Worm (Caenorhabditis elegans): ENCODE data around the gene M117.4.

DNA sequence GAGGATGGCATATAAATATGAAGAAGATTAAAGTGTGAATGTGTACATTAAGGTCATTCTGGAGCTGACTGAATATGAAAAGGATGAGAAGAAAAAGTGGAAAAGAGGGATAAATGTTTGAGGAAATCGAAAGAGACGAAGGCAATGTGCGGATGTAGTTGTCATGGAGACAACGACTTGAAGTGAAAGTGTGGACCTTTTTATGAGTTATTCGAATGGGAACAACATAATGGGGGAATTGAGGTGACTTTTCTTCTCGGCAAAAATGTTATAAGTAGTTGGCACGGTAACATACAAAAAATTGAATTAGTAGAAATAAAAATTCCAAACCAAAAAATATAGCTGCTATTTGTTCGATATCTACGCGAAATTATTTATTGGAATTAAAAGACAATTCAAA lies 32.3 kb downstream of the M117.4 start, which contains the start of gene dyf-18:
- TF ChIP-seq nhr-111 (GFP tag; optimal IDR thresholded peaks at IDR 0.05): no peak
- no peak for TF ChIP-seq lin-13 (GFP tag; optimal IDR thresholded peaks at IDR 0.05)
- no peak for TF ChIP-seq ceh-62 (tag; optimal IDR thresholded peaks at IDR 0.05)
- no peak for TF ChIP-seq snpc-4 (tag; optimal IDR thresholded peaks at IDR 0.05)
- no peak for TF ChIP-seq ceh-82 (tag; optimal IDR thresholded peaks at IDR 0.05)
- TF ChIP-seq zip-11 (GFP tag; IDR thresholded peaks at IDR 0.05): no peak
- no peak for TF ChIP-seq ZK337.2 (GFP tag; IDR thresholded peaks at IDR 0.05)
- TF ChIP-seq egl-27 (tag; optimal IDR thresholded peaks at IDR 0.05): no peak
- no peak for TF ChIP-seq ztf-11 (tag; optimal IDR thresholded peaks at IDR 0.05)
- no peak for TF ChIP-seq nhr-237 (tag; optimal IDR thresholded peaks at IDR 0.05)
- no peak for TF ChIP-seq lsy-2 (tag; optimal IDR thresholded peaks at IDR 0.05)
- no peak for TF ChIP-seq nhr-76 (tag; optimal IDR thresholded peaks at IDR 0.05)
- no peak for TF ChIP-seq nhr-11 (tag; optimal IDR thresholded peaks at IDR 0.05)
